Worm (Caenorhabditis elegans) whole organism, midembryonic: ENCODE results near the gene fkh-9.

ENCODE experiments used
- cog-1 ChIP-seq: sonication (generic microtip); optimal IDR thresholded peaks from 2 replicates; lab custom pipeline; 2016; ENCODE audit warnings: missing genetic modification characterization, missing compliant biosample characterization
- flt-1 ChIP-seq: fragments of 200-800 bp; sonication (Bioruptor generic); IDR thresholded peaks from 2 replicates; pipeline ENCODE4 v1.3.6; 2022; ENCODE audit warnings: missing genetic modification characterization, missing compliant biosample characterization
- klf-2 ChIP-seq: fragments of 200-800 bp; sonication (Bioruptor generic); conservative IDR thresholded peaks from 2 replicates; pipeline ENCODE4 v1.3.6; 2022; ENCODE audit warnings: missing genetic modification reagents, missing genetic modification characterization, missing compliant biosample characterization
- med-1 ChIP-seq: sonication (generic microtip); optimal IDR thresholded peaks from 2 replicates; lab custom pipeline; 2017; ENCODE audit warnings: missing genetic modification characterization, mild to moderate bottlenecking, missing compliant biosample characterization, antibody characterized with exemption, missing genetic modification reagents; ENCODE audit not compliant: insufficient read depth
- ref-1 ChIP-seq: fragments of 200-800 bp; sonication (Bioruptor generic); conservative IDR thresholded peaks from 2 replicates; pipeline ENCODE4 v1.3.6; 2022; ENCODE audit warnings: missing genetic modification reagents, missing genetic modification characterization, missing compliant biosample characterization
- ztf-29 ChIP-seq: fragments of 200-800 bp; sonication (Bioruptor generic); IDR thresholded peaks from 2 replicates; pipeline ENCODE4 v1.3.6; 2022; ENCODE audit warnings: missing genetic modification reagents, missing genetic modification characterization, missing compliant biosample characterization

DNA sequence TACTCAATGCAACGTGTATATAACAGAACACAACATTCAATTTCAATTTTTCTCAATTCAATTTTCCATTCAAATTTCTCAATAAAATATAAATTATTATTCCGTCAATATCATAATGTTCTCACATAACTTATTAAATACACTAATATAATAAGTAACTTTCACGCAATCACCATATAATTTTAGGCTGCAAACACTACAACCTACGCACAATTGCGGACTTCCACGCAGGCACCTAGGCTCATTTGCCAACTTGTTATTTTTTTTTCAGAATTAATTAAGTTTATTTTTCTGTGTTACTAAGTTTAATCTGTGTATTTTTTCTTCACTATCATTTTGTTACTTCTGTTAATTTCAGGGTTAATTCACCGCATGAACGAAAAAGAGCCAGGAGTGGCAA is 54.4 kb downstream of the fkh-9 start, which contains the start of gene F47B7.2:
- TF ChIP-seq ref-1 (GFP tag; lab: Robert Waterston, UW) (no peak), flt-1 (GFP tag; lab: Robert Waterston, UW) (no peak), klf-2 (GFP tag; lab: Robert Waterston, UW) (no peak), ztf-29 (GFP tag; lab: Robert Waterston, UW) (no peak), med-1 (GFP tag; lab: Kevin White, UChicago) (no peak), cog-1 (tag; lab: Kevin White, UChicago) (no peak)
